Worm (Caenorhabditis elegans): Measurements from ENCODE around the gene Y38F2AL.12.

The Y38F2AL.12 gene

ce11 chrIV:2316796-2317195 is 423 bp downstream of the Y38F2AL.12 start:
- TF ChIP-seq hmbx-1 (tag; optimal IDR thresholded peaks at IDR 0.05) (no peak), aly-1 (tag; optimal IDR thresholded peaks at IDR 0.05) (no peak), hmg-4 (GFP tag; optimal IDR thresholded peaks at IDR 0.05) (peak; percentile 50)

- no peak for TF ChIP-seq F13C5.2 (tag; optimal IDR thresholded peaks at IDR 0.05)
- no peak for TF ChIP-seq aly-1 (tag; optimal IDR thresholded peaks at IDR 0.05)
- no peak for TF ChIP-seq pes-1 (GFP tag; IDR thresholded peaks at IDR 0.05)
- TF ChIP-seq ets-7 (tag; optimal IDR thresholded peaks at IDR 0.05): no peak
- TF ChIP-seq hmg-4 (GFP tag; optimal IDR thresholded peaks at IDR 0.05): no peak
- TF ChIP-seq ceh-36 (tag; optimal IDR thresholded peaks at IDR 0.05): no peak
- TF ChIP-seq tra-4 (tag; optimal IDR thresholded peaks at IDR 0.05): no peak
- no peak for TF ChIP-seq hnd-1 (tag; optimal IDR thresholded peaks at IDR 0.05)
- no peak for TF ChIP-seq scrt-1 (GFP tag; IDR thresholded peaks at IDR 0.05)
- TF ChIP-seq tbx-37 (GFP tag; conservative IDR thresholded peaks at IDR 0.05): no peak
- TF ChIP-seq ama-1 (optimal IDR thresholded peaks at IDR 0.05): no peak
- no peak for TF ChIP-seq hmbx-1 (tag; optimal IDR thresholded peaks at IDR 0.05)
Measured at ce11 chrIV:2320009-2320408, 3.6 kb downstream of the Y38F2AL.12 start.

DNA sequence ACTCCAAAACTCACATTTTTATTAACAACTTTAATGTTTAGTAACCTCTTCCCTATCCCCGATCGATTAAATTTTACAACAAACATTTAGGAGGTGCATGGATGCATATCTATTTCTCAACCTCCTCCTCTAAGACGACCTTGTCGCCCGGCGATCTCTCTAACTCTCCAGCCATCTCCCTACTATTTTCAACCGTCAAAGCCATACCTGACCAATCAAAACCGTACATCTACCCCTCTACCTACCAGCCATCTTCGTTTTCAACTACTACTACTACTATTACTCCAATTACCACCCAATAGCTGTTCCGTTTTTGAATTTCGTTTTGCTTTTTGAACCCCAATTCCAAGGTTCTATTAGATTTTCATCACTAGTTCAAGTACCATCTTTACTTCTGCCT is 5.2 kb downstream of the Y38F2AL.12 start:
- TF ChIP-seq tbx-11 (GFP tag; IDR thresholded peaks at IDR 0.05) (no peak), B0310.2 (tag; optimal IDR thresholded peaks at IDR 0.05) (no peak), ceh-36 (tag; optimal IDR thresholded peaks at IDR 0.05) (no peak), scrt-1 (GFP tag; IDR thresholded peaks at IDR 0.05) (no peak), ets-7 (tag; optimal IDR thresholded peaks at IDR 0.05) (no peak), pes-1 (GFP tag; IDR thresholded peaks at IDR 0.05) (no peak), ceh-13 (GFP tag; optimal IDR thresholded peaks at IDR 0.05) (no peak), sea-1 (GFP tag; conservative IDR thresholded peaks at IDR 0.05) (no peak), tbx-37 (GFP tag; conservative IDR thresholded peaks at IDR 0.05) (no peak), aly-1 (tag; optimal IDR thresholded peaks at IDR 0.05) (no peak), hmbx-1 (tag; optimal IDR thresholded peaks at IDR 0.05) (no peak), ama-1 (optimal IDR thresholded peaks at IDR 0.05) (no peak), hmg-4 (GFP tag; optimal IDR thresholded peaks at IDR 0.05) (no peak), flt-1 (GFP tag; IDR thresholded peaks at IDR 0.05) (no peak), tra-4 (tag; optimal IDR thresholded peaks at IDR 0.05) (no peak), F13C5.2 (tag; optimal IDR thresholded peaks at IDR 0.05) (no peak), hnd-1 (tag; optimal IDR thresholded peaks at IDR 0.05) (no peak)

ce11 chrIV:2322998-2323397 is 6.6 kb downstream of the Y38F2AL.12 start, which contains the start of gene nsy-4:
nsy-4 (plus strand) TSS chrIV:2323271.
- no peak for TF ChIP-seq ceh-13 (GFP tag; optimal IDR thresholded peaks at IDR 0.05)
- TF ChIP-seq aly-1 (tag; optimal IDR thresholded peaks at IDR 0.05): no peak
- TF ChIP-seq tbx-11 (GFP tag; IDR thresholded peaks at IDR 0.05): no peak
- no peak for TF ChIP-seq ceh-36 (tag; optimal IDR thresholded peaks at IDR 0.05)
- no peak for TF ChIP-seq pes-1 (GFP tag; IDR thresholded peaks at IDR 0.05)
- TF ChIP-seq B0310.2 (tag; optimal IDR thresholded peaks at IDR 0.05): no peak
- TF ChIP-seq scrt-1 (GFP tag; IDR thresholded peaks at IDR 0.05): no peak
- no peak for TF ChIP-seq hmg-4 (GFP tag; optimal IDR thresholded peaks at IDR 0.05)
- TF ChIP-seq sea-1 (GFP tag; conservative IDR thresholded peaks at IDR 0.05): no peak

ce11 chrIV:2327317-2327716 is 10.9 kb downstream of the Y38F2AL.12 start:
- no peak for TF ChIP-seq hmg-4 (GFP tag; optimal IDR thresholded peaks at IDR 0.05)

- TF ChIP-seq tbx-11 (GFP tag; IDR thresholded peaks at IDR 0.05): no peak
- no peak for TF ChIP-seq ceh-13 (GFP tag; optimal IDR thresholded peaks at IDR 0.05)
- TF ChIP-seq sea-1 (GFP tag; conservative IDR thresholded peaks at IDR 0.05): no peak
- no peak for TF ChIP-seq ama-1 (optimal IDR thresholded peaks at IDR 0.05)
- no peak for TF ChIP-seq tra-4 (tag; optimal IDR thresholded peaks at IDR 0.05)
- TF ChIP-seq tbx-37 (GFP tag; conservative IDR thresholded peaks at IDR 0.05): no peak
- no peak for TF ChIP-seq flt-1 (GFP tag; IDR thresholded peaks at IDR 0.05)
- no peak for TF ChIP-seq pes-1 (GFP tag; IDR thresholded peaks at IDR 0.05)
- TF ChIP-seq aly-1 (tag; optimal IDR thresholded peaks at IDR 0.05): no peak
- TF ChIP-seq ets-7 (tag; optimal IDR thresholded peaks at IDR 0.05): no peak
- TF ChIP-seq hmg-4 (GFP tag; optimal IDR thresholded peaks at IDR 0.05): no peak
- no peak for TF ChIP-seq B0310.2 (tag; optimal IDR thresholded peaks at IDR 0.05)
- TF ChIP-seq hmbx-1 (tag; optimal IDR thresholded peaks at IDR 0.05): no peak
- no peak for TF ChIP-seq ceh-36 (tag; optimal IDR thresholded peaks at IDR 0.05)
- TF ChIP-seq hnd-1 (tag; optimal IDR thresholded peaks at IDR 0.05): no peak
- no peak for TF ChIP-seq F13C5.2 (tag; optimal IDR thresholded peaks at IDR 0.05)
- TF ChIP-seq scrt-1 (GFP tag; IDR thresholded peaks at IDR 0.05): no peak
Measured at ce11 chrIV:2329540-2329939, 13.2 kb downstream of the Y38F2AL.12 start, which contains the start of gene nhr-236. nhr-236 (minus strand) TSS chrIV:2329640.

DNA sequence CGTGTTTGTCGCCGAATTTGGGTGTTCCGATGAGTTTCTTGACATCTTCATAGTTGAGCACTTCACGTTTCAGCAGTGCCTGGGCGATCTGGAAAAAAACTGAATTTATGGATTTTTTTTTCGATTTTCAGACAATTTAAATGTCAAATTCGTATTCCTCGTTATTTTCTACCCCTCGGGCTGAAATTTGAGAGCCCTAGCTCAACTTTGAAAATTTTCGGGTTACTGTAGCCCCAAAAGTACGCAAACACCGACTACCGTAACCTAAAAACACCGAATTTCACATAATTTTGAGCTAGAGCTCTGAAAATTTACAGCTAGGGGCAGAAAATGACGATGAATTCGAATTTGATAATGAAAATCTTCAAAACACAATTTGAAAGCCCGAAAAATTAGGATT is 17.6 kb downstream of the Y38F2AL.12 start:
- TF ChIP-seq B0310.2 (tag; optimal IDR thresholded peaks at IDR 0.05) (no peak), hnd-1 (tag; optimal IDR thresholded peaks at IDR 0.05) (no peak), tbx-37 (GFP tag; conservative IDR thresholded peaks at IDR 0.05) (no peak), ceh-13 (GFP tag; optimal IDR thresholded peaks at IDR 0.05) (no peak), sea-1 (GFP tag; conservative IDR thresholded peaks at IDR 0.05) (no peak), F13C5.2 (tag; optimal IDR thresholded peaks at IDR 0.05) (no peak), hmbx-1 (tag; optimal IDR thresholded peaks at IDR 0.05) (no peak), scrt-1 (GFP tag; IDR thresholded peaks at IDR 0.05) (no peak)

- TF ChIP-seq ama-1 (optimal IDR thresholded peaks at IDR 0.05): no peak
- TF ChIP-seq sea-1 (GFP tag; conservative IDR thresholded peaks at IDR 0.05): no peak
- no peak for TF ChIP-seq ets-7 (tag; optimal IDR thresholded peaks at IDR 0.05)
- no peak for TF ChIP-seq tbx-11 (GFP tag; IDR thresholded peaks at IDR 0.05)
Measured at ce11 chrIV:2348862-2349321, 32.5 kb downstream of the Y38F2AL.12 start, which contains the start of the genes ppgn-1 and tftc-1. ppgn-1 (minus strand) TSS chrIV:2348912. tftc-1 (plus strand) TSS chrIV:2349271.
